Fruit fly (Drosophila melanogaster) whole organism, adult: ENCODE data around the gene CG5953.

Experiments
- CG11617 ChIP-seq: fragments of 200-800 bp; sonication (Bioruptor generic); optimal IDR thresholded peaks from 2 replicates; lab custom pipeline; 2017; ENCODE audit warnings: mild to moderate bottlenecking, missing biosample characterization, missing genetic modification reagents, missing genetic modification characterization
- CG12768 ChIP-seq: fragments of 200-800 bp; sonication (Bioruptor generic); optimal IDR thresholded peaks from 2 replicates; lab custom pipeline; 2017; ENCODE audit warnings: missing biosample characterization, missing genetic modification characterization, mild to moderate bottlenecking, moderate library complexity, missing genetic modification reagents
- CG14711 ChIP-seq: fragments of 200-800 bp; sonication (Bioruptor generic); optimal IDR thresholded peaks from 2 replicates; lab custom pipeline; 2018; ENCODE audit warnings: missing biosample characterization, mild to moderate bottlenecking, missing genetic modification characterization, moderate library complexity
- CG1620 ChIP-seq: fragments of 200-800 bp; sonication (Bioruptor generic); optimal IDR thresholded peaks from 2 replicates; lab custom pipeline; 2016; ENCODE audit warnings: missing biosample characterization, missing genetic modification characterization
- CG33017 ChIP-seq: fragments of 200-800 bp; sonication (Bioruptor generic); optimal IDR thresholded peaks from 2 replicates; lab custom pipeline; 2018; ENCODE audit warnings: missing biosample characterization, mild to moderate bottlenecking, missing genetic modification characterization, moderate library complexity
- CG7045 ChIP-seq: fragments of 200-800 bp; sonication (Bioruptor generic); optimal IDR thresholded peaks from 2 replicates; lab custom pipeline; 2017; ENCODE audit warnings: missing biosample characterization, mild to moderate bottlenecking, missing genetic modification characterization
- CG7101 ChIP-seq: fragments of 200-800 bp; sonication (Bioruptor generic); optimal IDR thresholded peaks from 2 replicates; lab custom pipeline; 2018; ENCODE audit warnings: missing biosample characterization, mild to moderate bottlenecking, missing genetic modification characterization, moderate library complexity
- Clk ChIP-seq: fragments of 200-800 bp; sonication (Bioruptor generic); optimal IDR thresholded peaks from 2 replicates; lab custom pipeline; 2017; ENCODE audit warnings: missing biosample characterization, missing genetic modification characterization
- Crg-1 ChIP-seq: fragments of 200-800 bp; sonication (Bioruptor generic); optimal IDR thresholded peaks from 2 replicates; lab custom pipeline; 2016; ENCODE audit warnings: missing biosample characterization, missing genetic modification characterization
- Hr96 ChIP-seq: fragments of 200-800 bp; sonication (Bioruptor generic); optimal IDR thresholded peaks from 2 replicates; lab custom pipeline; 2016; ENCODE audit warnings: missing biosample characterization, missing genetic modification characterization
- Mnt ChIP-seq: fragments of 200-800 bp; sonication (Bioruptor generic); optimal IDR thresholded peaks from 2 replicates; lab custom pipeline; 2016; ENCODE audit warnings: missing biosample characterization, mild to moderate bottlenecking, missing genetic modification characterization
- bab1 ChIP-seq: fragments of 200-800 bp; sonication (Bioruptor generic); optimal IDR thresholded peaks from 3 replicates; lab custom pipeline; 2019; ENCODE audit warnings: missing biosample characterization, mild to moderate bottlenecking, missing genetic modification characterization, moderate library complexity
- cic ChIP-seq: fragments of 200-800 bp; sonication (Bioruptor generic); optimal IDR thresholded peaks from 2 replicates; lab custom pipeline; 2017; ENCODE audit warnings: missing biosample characterization, mild to moderate bottlenecking, missing genetic modification characterization, moderate library complexity
- cnc ChIP-seq, 2 experiments: fragments of >200 bp; optimal IDR thresholded peaks; 2 replicates each; lab custom pipeline; 2017
- kay ChIP-seq: fragments of 200-800 bp; sonication (Bioruptor generic); peaks from one replicate; lab custom pipeline; 2016; ENCODE audit warnings: missing biosample characterization, missing genetic modification characterization, borderline replicate concordance
- ovo ChIP-seq: fragments of 200-800 bp; sonication (Bioruptor generic); optimal IDR thresholded peaks from 2 replicates; lab custom pipeline; 2016; ENCODE audit warnings: missing biosample characterization, missing genetic modification characterization
- pad ChIP-seq: fragments of 200-800 bp; sonication (Bioruptor generic); optimal IDR thresholded peaks from 3 replicates; lab custom pipeline; 2017; ENCODE audit warnings: missing biosample characterization, missing genetic modification characterization, mild to moderate bottlenecking, moderate library complexity, missing genetic modification reagents
- tj ChIP-seq: fragments of 200-800 bp; sonication (Bioruptor generic); optimal IDR thresholded peaks from 3 replicates; lab custom pipeline; 2017; ENCODE audit warnings: missing biosample characterization, mild to moderate bottlenecking, missing genetic modification characterization, moderate library complexity
- toe ChIP-seq: fragments of 200-800 bp; sonication (Bioruptor generic); optimal IDR thresholded peaks from 2 replicates; lab custom pipeline; 2016; ENCODE audit warnings: missing biosample characterization, missing genetic modification characterization

Gene CG5953

DNA sequence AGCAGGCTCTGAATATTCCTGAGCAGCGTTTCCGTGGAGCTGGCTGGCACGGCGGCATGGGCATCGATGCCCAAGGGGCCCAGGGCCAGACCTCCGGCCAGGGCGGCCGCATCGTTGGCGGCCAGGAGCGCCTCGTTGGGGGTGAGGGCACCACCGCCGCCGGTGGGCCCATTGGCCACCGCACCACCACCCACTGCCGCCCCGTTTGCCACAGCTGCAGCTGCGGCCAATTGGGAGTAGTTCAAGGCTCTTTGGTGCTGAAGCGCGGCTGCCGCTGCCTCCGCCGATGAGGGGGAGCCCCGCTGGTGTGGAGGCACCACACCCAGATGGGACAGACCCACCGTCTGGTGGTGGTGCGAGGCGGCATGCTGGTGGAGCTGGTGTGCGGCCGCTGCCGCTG, 60.5 kb downstream of the CG5953 start:
- no peak for TF ChIP-seq kay (GFP tag; lab: Kevin White, UChicago)
- no peak for TF ChIP-seq bab1 (GFP tag; lab: Kevin White, UChicago)

DNA sequence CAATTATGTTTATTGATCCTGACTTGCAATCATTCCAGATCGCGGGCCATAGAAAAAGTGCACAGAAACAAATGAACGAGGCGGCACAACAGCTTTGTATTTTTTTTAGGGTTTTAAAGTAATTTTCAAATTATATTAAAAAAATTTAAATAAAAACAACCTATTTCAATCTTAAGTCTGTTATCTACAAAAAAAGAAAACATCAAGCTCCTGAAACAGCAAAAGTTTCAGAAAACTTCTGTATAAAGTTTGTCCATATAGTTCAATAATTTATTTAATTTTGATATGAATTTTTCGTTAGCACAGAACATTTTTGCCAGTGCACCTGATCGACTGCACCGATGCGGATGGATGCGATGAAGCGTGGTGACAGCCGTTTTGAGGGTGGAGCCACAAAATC, 62.9 kb downstream of the CG5953 start:
- TF ChIP-seq CG33017 (tag; lab: Kevin White, UChicago): no peak

DNA sequence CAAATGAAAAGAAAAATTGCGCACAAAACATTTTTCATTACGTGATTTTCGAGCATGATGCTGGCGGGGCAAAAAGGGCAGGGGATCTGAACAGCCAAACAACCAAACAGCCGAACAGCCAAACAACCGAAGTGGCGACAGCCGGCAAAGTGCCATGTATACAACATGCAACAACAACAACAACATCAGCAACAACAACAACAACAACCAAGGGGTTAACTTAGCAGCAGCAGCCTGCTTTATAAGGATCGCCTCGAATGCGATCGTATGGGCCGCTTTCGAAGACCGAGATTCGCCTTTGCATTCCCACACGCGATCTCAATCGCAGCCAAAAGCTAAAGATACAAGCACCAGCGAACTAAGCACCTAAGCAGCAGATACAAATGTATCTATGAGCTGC, 69.0 kb downstream of the CG5953 start:
- TF ChIP-seq CG7045 (no peak), CG12768 (GFP tag; lab: Kevin White, UChicago) (no peak), Mnt (GFP tag; lab: Kevin White, UChicago) (no peak), cic (no peak), toe (GFP tag; lab: Kevin White, UChicago) (no peak), Clk (no peak), CG11617 (GFP tag; lab: Kevin White, UChicago) (no peak), kay (GFP tag; lab: Kevin White, UChicago) (no peak), bab1 (GFP tag; lab: Kevin White, UChicago) (no peak), cnc (optimal IDR thresholded peaks at IDR 0.05; lab: Kevin White, UChicago) (no peak), Crg-1 (GFP tag; lab: Kevin White, UChicago) (no peak), pad (no peak), Hr96 (no peak)

DNA sequence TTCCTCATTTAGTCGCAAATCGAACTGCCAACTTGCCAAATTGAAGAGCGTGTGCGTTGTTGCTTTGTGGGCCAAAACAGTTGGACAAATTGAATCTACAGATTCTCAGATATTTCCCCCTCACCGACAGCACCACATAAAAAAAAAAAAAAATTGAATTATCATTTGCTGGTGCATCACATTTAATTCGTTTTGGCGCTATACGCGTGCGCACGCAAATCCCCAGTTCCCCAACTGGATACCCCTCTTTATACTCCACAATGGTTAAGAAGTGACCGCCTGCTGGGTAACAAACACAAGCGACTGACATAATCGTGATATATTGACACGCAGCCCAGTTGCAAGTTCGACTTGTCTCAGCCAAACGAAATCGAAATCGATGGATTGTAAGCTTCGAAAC, 74.3 kb downstream of the CG5953 start:
- no peak for TF ChIP-seq CG7101 (tag; lab: Kevin White, UChicago)
- no peak for TF ChIP-seq cic
- TF ChIP-seq pad: no peak
- TF ChIP-seq CG33017 (tag; lab: Kevin White, UChicago): no peak
- no peak for TF ChIP-seq ovo
- TF ChIP-seq toe (GFP tag; lab: Kevin White, UChicago): no peak
- TF ChIP-seq cnc (optimal IDR thresholded peaks at IDR 0.05; lab: Kevin White, UChicago): no peak
- TF ChIP-seq Hr96: no peak
- TF ChIP-seq Clk: no peak
- no peak for TF ChIP-seq CG1620
- no peak for TF ChIP-seq CG12768 (GFP tag; lab: Kevin White, UChicago)
- no peak for TF ChIP-seq CG14711 (tag; lab: Kevin White, UChicago)
- TF ChIP-seq tj (GFP tag; lab: Kevin White, UChicago): no peak
- no peak for TF ChIP-seq CG7045
- TF ChIP-seq Crg-1 (GFP tag; lab: Kevin White, UChicago): no peak
- no peak for TF ChIP-seq Mnt (GFP tag; lab: Kevin White, UChicago)
